Fruit fly (Drosophila melanogaster) whole organism, embryonic: ENCODE results near the gene Polr1D.
A peak's percentile ranks its signal among the peaks of the same experiment; 100 is the strongest.

ENCODE experiments used
- Abd-B ChIP-seq: fragments of 200-800 bp; sonication (Bioruptor generic); optimal IDR thresholded peaks from 2 replicates; lab custom pipeline; 2018; ENCODE audit warnings: missing biosample characterization, mild to moderate bottlenecking, missing genetic modification characterization, moderate library complexity
- Awh ChIP-seq: fragments of 200-800 bp; sonication (Bioruptor generic); IDR thresholded peaks from 2 replicates; pipeline ENCODE4, ENCODE4 v1.3.6; 2022; ENCODE audit warnings: missing biosample characterization, missing genetic modification characterization
- Blimp-1 ChIP-seq: fragments of 200-800 bp; sonication (Bioruptor generic); optimal IDR thresholded peaks from 3 replicates; lab custom pipeline; 2018; ENCODE audit warnings: missing biosample characterization, missing genetic modification characterization, mild to moderate bottlenecking, moderate library complexity, missing genetic modification reagents
- CG12071 ChIP-seq: fragments of 200-800 bp; sonication (Bioruptor generic); optimal IDR thresholded peaks from 3 replicates; lab custom pipeline; 2018; ENCODE audit warnings: missing biosample characterization, mild to moderate bottlenecking, missing genetic modification characterization
- CG1233 ChIP-seq: fragments of 200-800 bp; sonication (Bioruptor generic); optimal IDR thresholded peaks from 4 replicates; lab custom pipeline; 2018; ENCODE audit warnings: missing biosample characterization, mild to moderate bottlenecking, missing genetic modification characterization
- CG13123 ChIP-seq: fragments of 200-800 bp; sonication (Bioruptor generic); optimal IDR thresholded peaks from 2 replicates; lab custom pipeline; 2016; ENCODE audit warnings: missing biosample characterization, missing genetic modification characterization
- CG15696 ChIP-seq: fragments of 200-800 bp; sonication (Bioruptor generic); optimal IDR thresholded peaks from 2 replicates; lab custom pipeline; 2019; ENCODE audit warnings: missing biosample characterization, mild to moderate bottlenecking, missing genetic modification characterization, moderate library complexity
- CG1602 ChIP-seq: fragments of 200-800 bp; sonication (Bioruptor generic); optimal IDR thresholded peaks from 3 replicates; lab custom pipeline; 2016; ENCODE audit warnings: missing biosample characterization, missing genetic modification characterization
- CG16779 ChIP-seq: fragments of 200-800 bp; sonication (Bioruptor generic); IDR thresholded peaks from 2 replicates; pipeline ENCODE4 v1.3.6; 2022; ENCODE audit warnings: missing biosample characterization, missing genetic modification characterization
- CG2875 ChIP-seq: fragments of 200-800 bp; sonication (Bioruptor generic); optimal IDR thresholded peaks from 2 replicates; lab custom pipeline; 2017; ENCODE audit warnings: missing biosample characterization, mild to moderate bottlenecking, missing genetic modification characterization, missing genetic modification reagents
- CG31224 ChIP-seq: fragments of 200-800 bp; sonication (Bioruptor generic); IDR thresholded peaks from 2 replicates; pipeline ENCODE4 v1.3.6; 2022; ENCODE audit warnings: missing biosample characterization, missing genetic modification characterization
- CG31365 ChIP-seq: fragments of 200-800 bp; sonication (Bioruptor generic); optimal IDR thresholded peaks from 2 replicates; lab custom pipeline; 2018; ENCODE audit warnings: missing biosample characterization, mild to moderate bottlenecking, missing genetic modification characterization
- CG31441 ChIP-seq: fragments of 200-800 bp; sonication (Bioruptor generic); IDR thresholded peaks from 2 replicates; pipeline ENCODE4 v1.3.6; 2022; ENCODE audit warnings: missing biosample characterization, missing genetic modification characterization
- CG32532 ChIP-seq: fragments of 200-800 bp; sonication (Bioruptor generic); IDR thresholded peaks from 2 replicates; pipeline ENCODE4 v1.3.6; 2022; ENCODE audit warnings: missing biosample characterization, missing genetic modification characterization
- CG34224 ChIP-seq: fragments of 200-800 bp; sonication (Bioruptor generic); IDR thresholded peaks from 3 replicates; pipeline ENCODE4 v1.3.6; 2022; ENCODE audit warnings: missing biosample characterization, missing genetic modification characterization; ENCODE audit not compliant: partially characterized antibody
- CG34376 ChIP-seq: fragments of 200-800 bp; sonication (Bioruptor generic); optimal IDR thresholded peaks from 2 replicates; lab custom pipeline; 2018; ENCODE audit warnings: missing biosample characterization, mild to moderate bottlenecking, missing genetic modification characterization
- CG4328 ChIP-seq: fragments of 200-800 bp; sonication (Bioruptor generic); optimal IDR thresholded peaks from 3 replicates; lab custom pipeline; 2017; ENCODE audit warnings: missing biosample characterization, missing genetic modification reagents, missing genetic modification characterization
- CG43689 ChIP-seq: fragments of 200-800 bp; sonication (Bioruptor generic); IDR thresholded peaks from 2 replicates; pipeline ENCODE4 v1.3.6; 2022; ENCODE audit warnings: missing biosample characterization, missing genetic modification characterization
- CG6791 ChIP-seq: fragments of 200-800 bp; sonication (Bioruptor generic); IDR thresholded peaks from 3 replicates; pipeline ENCODE4 v1.3.6; 2022; ENCODE audit warnings: missing biosample characterization, missing genetic modification characterization; ENCODE audit not compliant: partially characterized antibody
- CrebB ChIP-seq: fragments of 200-800 bp; sonication (Bioruptor generic); optimal IDR thresholded peaks from 3 replicates; lab custom pipeline; 2018; ENCODE audit warnings: missing biosample characterization, mild to moderate bottlenecking, missing genetic modification characterization
- Doc3 ChIP-seq: fragments of 200-800 bp; sonication (Bioruptor generic); IDR thresholded peaks from 3 replicates; pipeline ENCODE4 v1.3.6; 2022; ENCODE audit warnings: missing biosample characterization, missing genetic modification characterization; ENCODE audit not compliant: partially characterized antibody
- Gsc ChIP-seq: fragments of 200-800 bp; sonication (Bioruptor generic); IDR thresholded peaks from 2 replicates; pipeline ENCODE4 v1.3.6; 2022; ENCODE audit warnings: missing biosample characterization, missing genetic modification characterization
- HmgZ ChIP-seq: fragments of 200-800 bp; sonication (Bioruptor generic); optimal IDR thresholded peaks from 2 replicates; lab custom pipeline; 2018; ENCODE audit warnings: missing biosample characterization, mild to moderate bottlenecking, missing genetic modification characterization
- Hr39 ChIP-seq: fragments of >200 bp; optimal IDR thresholded peaks from 2 replicates; lab custom pipeline; 2017
- Lim3 ChIP-seq: fragments of 200-800 bp; sonication (Bioruptor generic); IDR thresholded peaks from 2 replicates; pipeline ENCODE4 v1.3.6; 2022; ENCODE audit warnings: missing biosample characterization, missing genetic modification characterization
- Neu2 ChIP-seq: fragments of 200-800 bp; sonication (Bioruptor generic); optimal IDR thresholded peaks from 3 replicates; lab custom pipeline; 2016; ENCODE audit warnings: missing biosample characterization, missing genetic modification characterization, borderline replicate concordance
- Sry-β ChIP-seq: fragments of 200-800 bp; sonication (Bioruptor generic); optimal IDR thresholded peaks from 2 replicates; lab custom pipeline; 2018; ENCODE audit warnings: missing biosample characterization, mild to moderate bottlenecking, missing genetic modification characterization, moderate library complexity
- ase ChIP-seq: fragments of 200-800 bp; sonication (Bioruptor generic); IDR thresholded peaks from 3 replicates; pipeline ENCODE4 v1.3.6; 2022; ENCODE audit warnings: missing biosample characterization, missing genetic modification characterization
- bab2 ChIP-seq: fragments of 200-800 bp; sonication (Bioruptor generic); optimal IDR thresholded peaks from 2 replicates; lab custom pipeline; 2016; ENCODE audit warnings: missing biosample characterization, missing genetic modification characterization
- btn ChIP-seq: fragments of 200-800 bp; sonication (Bioruptor generic); optimal IDR thresholded peaks from 2 replicates; lab custom pipeline; 2016; ENCODE audit warnings: missing biosample characterization, missing genetic modification characterization
- danr ChIP-seq: fragments of 200-800 bp; sonication (Bioruptor generic); IDR thresholded peaks from 2 replicates; pipeline ENCODE4 v1.3.6; 2022; ENCODE audit warnings: missing biosample characterization, missing genetic modification characterization
- dati ChIP-seq: fragments of 200-800 bp; sonication (Bioruptor generic); IDR thresholded peaks from 2 replicates; pipeline ENCODE4 v1.3.6; 2022; ENCODE audit warnings: missing biosample characterization, missing genetic modification characterization
- dmrt99B ChIP-seq: fragments of 200-800 bp; sonication (Bioruptor generic); optimal IDR thresholded peaks from 2 replicates; lab custom pipeline; 2018; ENCODE audit warnings: missing biosample characterization, mild to moderate bottlenecking, missing genetic modification characterization, moderate library complexity
- esg ChIP-seq: fragments of 200-800 bp; sonication (Bioruptor generic); conservative IDR thresholded peaks from 2 replicates; pipeline ENCODE4 v1.3.6; 2022; ENCODE audit warnings: missing biosample characterization, missing genetic modification characterization
- gce ChIP-seq: fragments of 200-800 bp; sonication (Bioruptor generic); IDR thresholded peaks from 3 replicates; pipeline ENCODE4 v1.3.6; 2022; ENCODE audit warnings: missing biosample characterization, missing genetic modification characterization
- gfzf ChIP-seq: fragments of 200-800 bp; sonication (Bioruptor generic); optimal IDR thresholded peaks from 2 replicates; lab custom pipeline; 2016; ENCODE audit warnings: missing biosample characterization, mild to moderate bottlenecking, missing genetic modification characterization, moderate library complexity
- gro ChIP-seq: fragments of 200-800 bp; sonication (Bioruptor generic); optimal IDR thresholded peaks from 2 replicates; lab custom pipeline; 2016; ENCODE audit warnings: missing biosample characterization, missing genetic modification characterization
- ken ChIP-seq: fragments of 200-800 bp; sonication (Bioruptor generic); IDR thresholded peaks from 3 replicates; pipeline ENCODE4 v1.3.6; 2022; ENCODE audit warnings: missing biosample characterization, missing genetic modification characterization
- peb ChIP-seq: fragments of 200-800 bp; sonication (Bioruptor generic); IDR thresholded peaks from 2 replicates; pipeline ENCODE4 v1.3.6; 2022; ENCODE audit warnings: missing biosample characterization, missing genetic modification characterization
- pho ChIP-seq: fragments of 200-800 bp; sonication (Bioruptor generic); optimal IDR thresholded peaks from 2 replicates; lab custom pipeline; 2016; ENCODE audit warnings: missing biosample characterization, missing genetic modification characterization
- prd ChIP-seq, 3 experiments: fragments of >200 bp in 2 of 3; fragments of 200-800 bp in 1 of 3; sonication (Bioruptor generic) in 1 of 3; optimal IDR thresholded peaks in 2 of 3; IDR thresholded peaks in 1 of 3; 2 replicates in 2 of 3; 3 replicates in 1 of 3; pipeline versions ENCODE4 v1.3.6 to Lab custom; 2017 to 2022; ENCODE audit warnings: missing biosample characterization in 1 of 3, missing genetic modification characterization in 1 of 3
- row ChIP-seq: fragments of 200-800 bp; sonication (Bioruptor generic); IDR thresholded peaks from 3 replicates; pipeline ENCODE4 v1.3.6; 2022; ENCODE audit warnings: missing biosample characterization, missing genetic modification characterization
- sens ChIP-seq: fragments of 200-800 bp; sonication (Bioruptor generic); peaks from one replicate; lab custom pipeline; 2016; ENCODE audit warnings: missing biosample characterization, missing genetic modification characterization
- tup ChIP-seq: fragments of 200-800 bp; sonication (Bioruptor generic); optimal IDR thresholded peaks from 2 replicates; lab custom pipeline; 2016; ENCODE audit warnings: missing biosample characterization, mild to moderate bottlenecking, missing genetic modification characterization, moderate library complexity
- vnd ChIP-seq: fragments of 200-800 bp; sonication (Bioruptor generic); IDR thresholded peaks from 3 replicates; pipeline ENCODE4 v1.3.6; 2022; ENCODE audit warnings: missing biosample characterization, missing genetic modification characterization; ENCODE audit not compliant: partially characterized antibody
- wor ChIP-seq: fragments of 200-800 bp; sonication (Bioruptor generic); IDR thresholded peaks from 2 replicates; pipeline ENCODE4 v1.3.6; 2022; ENCODE audit warnings: missing biosample characterization, missing genetic modification characterization

Polr1D gene

DNA sequence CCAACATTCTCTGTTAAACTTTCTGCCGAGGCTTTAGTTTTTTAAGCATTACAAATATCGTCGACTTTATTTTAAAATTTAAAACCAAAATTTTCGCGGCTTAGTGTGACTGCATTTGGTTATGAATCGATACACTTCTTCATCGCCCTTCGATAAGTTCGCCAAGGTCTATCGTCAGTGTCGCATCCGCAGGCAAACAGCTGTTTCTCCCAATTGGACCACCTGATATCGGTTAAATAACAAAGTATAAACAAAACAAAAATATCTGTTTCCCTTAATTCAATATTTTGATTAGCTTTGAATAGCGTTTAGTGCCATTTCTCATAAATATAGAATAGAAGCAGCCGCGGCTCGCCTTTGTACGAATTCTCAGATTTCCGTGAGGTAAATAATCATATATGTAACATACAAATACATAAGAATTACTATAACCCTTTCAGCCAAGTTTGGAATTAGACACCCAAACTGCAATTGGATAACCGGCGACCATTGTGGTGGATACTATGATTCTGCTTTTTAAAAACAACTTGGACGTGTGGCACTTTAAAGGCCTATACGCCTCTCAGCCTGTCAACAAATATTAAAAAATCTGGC, 20.8 kb downstream of the Polr1D start, which contains the start of gene CG10561 (continued):
- TF ChIP-seq Gsc (GFP tag; lab: Robert Waterston, UW) (no peak), vnd (GFP tag; lab: Robert Waterston, UW) (peak; percentile 48; the same call in 2 of the 3 replicates), CG15696 (no peak), gro (no peak), CG43689 (GFP tag; lab: Robert Waterston, UW) (no peak), CG4328 (GFP tag; lab: Kevin White, UChicago) (no peak), CG13123 (GFP tag; lab: Kevin White, UChicago) (no peak), ase (GFP tag; lab: Robert Waterston, UW) (no peak), CG34376 (GFP tag; lab: Kevin White, UChicago) (no peak), danr (no peak), CG31441 (no peak), CG2875 (GFP tag; lab: Kevin White, UChicago) (no peak), gfzf (GFP tag; lab: Kevin White, UChicago) (peak; percentile 51), CG1233 (GFP tag; lab: Kevin White, UChicago) (no peak), dmrt99B (tag; lab: Kevin White, UChicago) (no peak), CG32532 (GFP tag; lab: Robert Waterston, UW) (no peak), esg (GFP tag; lab: Robert Waterston, UW) (no peak), Awh (GFP tag; lab: Robert Waterston, UW) (no peak), CG31224 (GFP tag; lab: Robert Waterston, UW) (no peak), Neu2 (GFP tag; lab: Kevin White, UChicago) (peak; percentile 17), CG16779 (GFP tag; lab: Robert Waterston, UW) (no peak), CG12071 (GFP tag; lab: Kevin White, UChicago) (no peak), prd (optimal IDR thresholded peaks at IDR 0.05; lab: Kevin White, UChicago) (no peak), prd (GFP tag; IDR thresholded peaks at IDR 0.05; lab: Robert Waterston, UW) (no peak), HmgZ (tag; lab: Kevin White, UChicago) (peak; percentile 26), sens (peak; percentile 60), gce (no peak), dati (GFP tag; lab: Robert Waterston, UW) (no peak), CG31365 (tag; lab: Kevin White, UChicago) (no peak), tup (GFP tag; lab: Kevin White, UChicago) (no peak), CG6791 (GFP tag; lab: Robert Waterston, UW) (peak; percentile 76), pho (GFP tag; lab: Kevin White, UChicago) (no peak), CG34224 (GFP tag; lab: Robert Waterston, UW) (peak; percentile 88), CrebB (tag; lab: Kevin White, UChicago) (no peak), Hr39 (lab: Kevin White, UChicago) (no peak)

DNA sequence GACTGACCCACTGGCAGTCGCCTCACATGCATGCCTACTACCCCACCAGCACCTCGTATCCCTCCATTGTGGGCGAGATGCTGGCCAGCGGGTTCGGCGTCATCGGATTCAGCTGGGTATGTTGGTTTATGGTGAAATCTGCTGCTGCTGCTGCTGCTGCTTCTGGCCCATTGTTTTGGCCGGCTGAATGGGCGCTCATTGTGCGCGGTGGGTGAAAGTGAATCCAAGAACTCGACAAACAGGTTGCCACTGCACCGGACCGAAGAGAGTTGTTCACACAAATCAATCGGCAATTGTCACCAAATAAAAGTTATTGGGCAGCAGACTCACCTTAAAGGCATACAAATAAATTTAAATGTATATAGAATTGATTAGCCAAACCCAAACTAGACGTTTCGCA, 22.8 kb downstream of the Polr1D start:
- TF ChIP-seq bab2 (GFP tag; lab: Kevin White, UChicago) (no peak), Lim3 (GFP tag; lab: Robert Waterston, UW) (0 out of 2 replicates have a peak, but pooled peaks have one; percentile 3), Blimp-1 (GFP tag; lab: Kevin White, UChicago) (peak; percentile 88)

DNA sequence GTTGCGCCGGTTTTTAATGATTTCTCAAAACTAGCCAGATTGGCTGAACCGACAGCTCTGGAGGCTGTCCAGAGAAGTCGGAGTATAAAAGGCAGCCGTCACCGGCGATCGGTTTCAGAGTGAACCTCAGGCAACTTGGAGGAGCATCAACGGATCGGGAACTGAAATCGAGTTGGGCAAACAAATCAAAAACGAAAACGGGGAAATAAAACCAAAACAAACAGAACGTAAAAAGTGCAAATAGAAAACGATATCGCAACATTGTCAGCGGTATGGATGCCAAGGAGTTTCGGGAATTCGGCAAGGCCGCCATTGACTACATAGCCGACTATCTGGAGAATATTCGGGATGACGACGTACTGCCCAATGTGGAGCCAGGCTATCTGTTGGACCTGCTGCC, 23.3 kb downstream of the Polr1D start:
- no peak for TF ChIP-seq peb (GFP tag; lab: Robert Waterston, UW)
- no peak for TF ChIP-seq btn (GFP tag; lab: Kevin White, UChicago)
- no peak for TF ChIP-seq wor (GFP tag; lab: Robert Waterston, UW)
- TF ChIP-seq esg (GFP tag; lab: Robert Waterston, UW), result no peak
- no peak for TF ChIP-seq Abd-B (GFP tag; lab: Kevin White, UChicago)
- peak; percentile 11; the same call in 1 of the 3 replicates for TF ChIP-seq row (GFP tag; lab: Robert Waterston, UW)
- TF ChIP-seq ken, result 0 out of 3 replicates have a peak, but pooled peaks have one; percentile 13
- no peak for TF ChIP-seq Doc3 (GFP tag; lab: Robert Waterston, UW)
- TF ChIP-seq Sry-β (GFP tag; lab: Kevin White, UChicago), result peak; percentile 75
- TF ChIP-seq CG1602, result no peak
